Worm (Caenorhabditis elegans): ENCODE data around the gene nhr-235.
A peak's percentile ranks its signal among the peaks of the same experiment; 100 is the strongest.

The nhr-235 gene

DNA sequence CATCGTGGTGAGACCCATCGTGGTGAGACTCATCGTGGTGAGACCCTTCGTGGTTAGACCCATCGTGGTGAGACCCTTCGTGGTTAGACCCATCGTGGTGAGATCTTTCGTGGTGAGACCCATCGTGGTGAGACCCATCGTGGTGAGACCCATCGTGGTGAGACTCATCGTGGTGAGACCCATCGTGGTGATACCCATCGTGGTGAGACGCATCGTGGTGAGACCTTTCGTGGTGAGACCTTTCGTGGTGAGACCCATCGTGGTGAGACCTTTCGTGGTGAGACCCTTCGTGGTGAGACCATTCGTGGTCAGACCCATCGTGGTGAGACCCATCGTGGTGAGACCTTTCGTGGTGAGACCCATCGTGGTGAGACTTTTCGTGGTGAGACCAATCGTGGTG, 10.7 kb downstream of the nhr-235 start:
- peak; percentile 77 for TF ChIP-seq dmd-8 (GFP tag; IDR thresholded peaks at IDR 0.05)
- peak; percentile 31; the same call in 1 of the 2 replicates for TF ChIP-seq set-16 (GFP tag; IDR thresholded peaks at IDR 0.05)
- TF ChIP-seq egl-43 (GFP tag; IDR thresholded peaks at IDR 0.05), result peak; percentile 58; the same call in 1 of the 2 replicates

DNA sequence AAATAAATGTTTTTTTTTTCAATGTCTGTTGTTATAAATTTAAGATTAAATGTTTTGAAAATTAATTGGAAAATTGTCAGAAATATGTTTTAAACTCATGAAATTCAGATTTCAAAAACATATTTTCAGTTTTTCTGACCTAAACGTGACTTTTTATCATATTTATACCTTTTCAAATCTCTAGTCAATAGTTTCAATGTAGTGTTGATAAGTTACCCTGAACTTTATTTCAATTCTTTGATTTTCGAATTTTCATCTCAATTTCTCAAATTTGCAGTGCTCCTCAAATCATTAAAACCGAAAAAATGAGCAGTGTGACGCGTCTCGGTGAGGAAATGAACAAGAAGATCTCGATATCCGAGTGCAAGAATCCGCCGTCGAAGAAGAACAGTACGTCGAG, 14.0 kb downstream of the nhr-235 start, which contains the start of gene rgs-4:
Gene rgs-4 (plus strand): TSS at position 301 of the 400 bp plus-strand sequence.
- TF ChIP-seq spr-1 (tag; optimal IDR thresholded peaks at IDR 0.05), result no peak
- TF ChIP-seq tag-97 (GFP tag; IDR thresholded peaks at IDR 0.05), result no peak
- TF ChIP-seq tra-1 (GFP tag; IDR thresholded peaks at IDR 0.05), result no peak
- no peak for TF ChIP-seq lin-38 (GFP tag; IDR thresholded peaks at IDR 0.05)
- TF ChIP-seq gei-8 (GFP tag; optimal IDR thresholded peaks at IDR 0.05), result no peak
- TF ChIP-seq lin-39 (tag; optimal IDR thresholded peaks at IDR 0.05), result no peak
- no peak for TF ChIP-seq ceh-28 (tag; optimal IDR thresholded peaks at IDR 0.05)
- no peak for TF ChIP-seq fkh-10 (GFP tag; optimal IDR thresholded peaks at IDR 0.05)
- TF ChIP-seq aly-2 (tag; optimal IDR thresholded peaks at IDR 0.05), result no peak
- TF ChIP-seq ztf-7 (tag; optimal IDR thresholded peaks at IDR 0.05), result no peak
- TF ChIP-seq nhr-77 (tag; optimal IDR thresholded peaks at IDR 0.05), result no peak
- no peak for TF ChIP-seq dpl-1 (GFP tag; optimal IDR thresholded peaks at IDR 0.05)
- no peak for TF ChIP-seq hlh-30 (tag; optimal IDR thresholded peaks at IDR 0.05; ENCODE audit: insufficient read depth)
- TF ChIP-seq hif-1 (tag; optimal IDR thresholded peaks at IDR 0.05), result no peak
- no peak for TF ChIP-seq R02D3.7 (tag; optimal IDR thresholded peaks at IDR 0.05)
- no peak for TF ChIP-seq jun-1 (tag; optimal IDR thresholded peaks at IDR 0.05)
- no peak for TF ChIP-seq nhr-111 (GFP tag; optimal IDR thresholded peaks at IDR 0.05)

DNA sequence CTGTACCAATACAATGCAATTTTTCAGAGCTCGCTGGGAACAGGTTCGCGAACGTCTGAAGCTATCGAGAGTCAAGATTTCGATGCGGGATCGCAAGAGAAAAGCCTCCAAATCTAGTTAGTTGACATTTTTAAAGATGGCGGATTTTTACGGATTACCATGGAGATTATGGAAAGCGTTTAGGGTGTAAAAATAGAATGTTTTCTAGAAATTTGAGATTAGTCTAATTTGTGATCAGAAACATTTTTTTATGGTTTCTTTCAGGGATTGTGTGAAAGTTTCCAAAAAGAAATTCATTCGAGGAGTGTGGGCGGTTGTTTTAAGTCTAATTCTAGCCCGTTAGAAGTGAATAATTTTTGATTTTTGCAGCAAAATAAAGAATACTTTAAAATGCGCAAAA, 15.3 kb downstream of the nhr-235 start:
- TF ChIP-seq tag-97 (GFP tag; IDR thresholded peaks at IDR 0.05), result no peak
- TF ChIP-seq aha-1 (tag), result peak; percentile 74

DNA sequence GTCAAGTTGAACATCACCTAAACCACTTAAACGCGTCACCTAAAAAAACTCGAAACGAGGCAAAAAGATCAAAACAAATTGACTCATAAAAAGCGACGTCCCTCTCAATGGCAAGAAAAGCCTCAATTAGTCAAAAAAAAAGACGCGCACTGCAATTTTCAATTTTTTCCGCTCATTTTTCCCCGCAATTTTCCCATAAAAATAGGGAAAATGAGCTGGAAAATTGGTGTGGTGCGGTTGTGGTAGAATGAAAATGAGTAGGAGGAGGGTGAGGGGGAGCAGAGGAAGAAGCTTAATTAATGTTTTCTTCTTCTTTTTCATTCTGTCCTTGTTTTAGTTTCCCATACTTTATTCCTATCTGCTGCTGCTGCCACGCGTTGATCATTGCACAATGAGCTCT, 17.1 kb downstream of the nhr-235 start:
- TF ChIP-seq dpl-1 (GFP tag; optimal IDR thresholded peaks at IDR 0.05), result no peak
- TF ChIP-seq Y5F2A.4 (GFP tag; optimal IDR thresholded peaks at IDR 0.05), result no peak
- TF ChIP-seq php-3 (GFP tag; IDR thresholded peaks at IDR 0.05), result no peak
- no peak for TF ChIP-seq lin-15B (tag; optimal IDR thresholded peaks at IDR 0.05)
- no peak for TF ChIP-seq F10B5.3 (tag; optimal IDR thresholded peaks at IDR 0.05)
- TF ChIP-seq egl-27 (tag; optimal IDR thresholded peaks at IDR 0.05), result no peak
- no peak for TF ChIP-seq nhr-41 (GFP tag; IDR thresholded peaks at IDR 0.05)
- no peak for TF ChIP-seq zfp-2 (tag; optimal IDR thresholded peaks at IDR 0.05)
- TF ChIP-seq ceh-62 (tag; optimal IDR thresholded peaks at IDR 0.05), result no peak

DNA sequence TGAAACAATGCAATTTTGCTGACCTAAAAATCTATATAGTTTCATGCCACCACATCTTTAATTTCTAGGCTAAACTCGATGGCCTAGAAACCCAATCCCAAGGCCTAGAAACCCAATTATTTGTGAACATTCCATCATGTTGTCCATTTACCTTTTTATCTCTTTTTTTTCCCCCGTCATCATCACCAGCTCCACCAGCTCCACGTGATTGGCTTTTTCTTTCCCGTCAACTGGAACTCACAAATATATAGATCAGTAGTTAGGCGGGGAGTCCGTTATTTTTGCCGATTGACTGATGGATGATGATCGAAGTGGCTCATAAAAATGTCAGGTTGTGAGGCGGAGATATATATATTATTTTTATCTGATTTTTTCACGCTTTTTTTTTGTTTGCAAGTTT, 17.9 kb downstream of the nhr-235 start:
- TF ChIP-seq daf-16 (GFP tag; optimal IDR thresholded peaks at IDR 0.05), result peak in 1 of 2 experiments; percentile 67
- TF ChIP-seq daf-16 (tag; optimal IDR thresholded peaks at IDR 0.05), result no peak
- no peak for TF ChIP-seq ceh-32 (tag; optimal IDR thresholded peaks at IDR 0.05; ENCODE audit: poor library complexity)
- no peak for TF ChIP-seq nhr-111 (GFP tag; optimal IDR thresholded peaks at IDR 0.05)
- peak; percentile 1 for TF ChIP-seq hlh-30 (tag; optimal IDR thresholded peaks at IDR 0.05; ENCODE audit: insufficient read depth)
- TF ChIP-seq fkh-10 (GFP tag; optimal IDR thresholded peaks at IDR 0.05), result no peak
- peak; percentile 9 for TF ChIP-seq hlh-11 (tag; optimal IDR thresholded peaks at IDR 0.05)
- TF ChIP-seq nhr-11 (tag; optimal IDR thresholded peaks at IDR 0.05), result peak; percentile 38

Measured in whole organism, L4 larva.